Comparison of ENCODE assay signal across 2 worm cellular contexts in genomic region chrX:410073-410572, ce11.
TF ChIP-seq lines count a peak whose summit lies in the region.

No protein-coding gene starts in this region.

TF ChIP-seq in whole organism, L4 larva, 104 proteins besides CTCF, POLR2A, EP300 and RAD21 (continued from another document):
- TF ChIP-seq jun-1 (tag; optimal IDR thresholded peaks at IDR 0.05; lab: Kevin White, UChicago) (peak; percentile 91), hif-1 (tag; optimal IDR thresholded peaks at IDR 0.05; lab: Kevin White, UChicago) (peak; percentile 43 to 44), zip-2 (tag; optimal IDR thresholded peaks at IDR 0.05; lab: Kevin White, UChicago) (peak; percentile 82), nhr-111 (GFP tag; optimal IDR thresholded peaks at IDR 0.05; lab: Kevin White, UChicago) (peak; percentile 44), hmg-1.1 (GFP tag; IDR thresholded peaks at IDR 0.05; lab: Robert Waterston, UW) (peak; percentile 98), F44E2.7 (GFP tag; IDR thresholded peaks at IDR 0.05; lab: Robert Waterston, UW) (no peak), lsy-2 (tag; optimal IDR thresholded peaks at IDR 0.05; lab: Kevin White, UChicago) (peak; percentile 86 to 88), mdl-1 (tag; optimal IDR thresholded peaks at IDR 0.05; lab: Kevin White, UChicago) (peak; percentile 56 to 90), daf-12 (tag; optimal IDR thresholded peaks at IDR 0.05; lab: Kevin White, UChicago) (no peak), nhr-102 (tag; optimal IDR thresholded peaks at IDR 0.05; lab: Kevin White, UChicago) (peak; percentile 96), php-3 (GFP tag; IDR thresholded peaks at IDR 0.05; lab: Robert Waterston, UW) (peak; percentile 77), ces-1 (GFP tag; optimal IDR thresholded peaks at IDR 0.05; lab: Kevin White, UChicago) (no peak), ZK546.5 (tag; optimal IDR thresholded peaks at IDR 0.05; lab: Kevin White, UChicago) (peak in 1 of 2 experiments; percentile 26), saeg-2 (GFP tag; IDR thresholded peaks at IDR 0.05; lab: Robert Waterston, UW) (no peak), pqm-1 (tag; optimal IDR thresholded peaks at IDR 0.05; lab: Kevin White, UChicago) (no peak), vab-7 (GFP tag; IDR thresholded peaks at IDR 0.05; lab: Robert Waterston, UW) (peak; percentile 81), lin-1 (GFP tag; IDR thresholded peaks at IDR 0.05; lab: Robert Waterston, UW) (peak; percentile 65), unc-62 (GFP tag; optimal IDR thresholded peaks at IDR 0.05 in 1 of 2; lab: Kevin White, UChicago) (peak in 1 of 2 experiments; percentile 90), unc-62 (tag; optimal IDR thresholded peaks at IDR 0.05; lab: Kevin White, UChicago) (no peak), mdt-29 (GFP tag; IDR thresholded peaks at IDR 0.05; lab: Robert Waterston, UW) (peak; percentile 72; the same call in 1 of the 2 replicates), rbr-2 (tag; optimal IDR thresholded peaks at IDR 0.05; lab: Kevin White, UChicago) (peak; percentile 97), dve-1 (tag; optimal IDR thresholded peaks at IDR 0.05; lab: Kevin White, UChicago; ENCODE audit: insufficient read depth) (no peak), nhr-42 (GFP tag; IDR thresholded peaks at IDR 0.05; lab: Robert Waterston, UW) (peak; percentile 87), dmd-8 (GFP tag; IDR thresholded peaks at IDR 0.05; lab: Robert Waterston, UW) (peak; percentile 88), R02D3.7 (tag; optimal IDR thresholded peaks at IDR 0.05; lab: Kevin White, UChicago) (no peak), nhr-6 (tag; optimal IDR thresholded peaks at IDR 0.05; lab: Kevin White, UChicago) (peak; percentile 88), daf-16 (GFP tag; optimal IDR thresholded peaks at IDR 0.05; lab: Kevin White, UChicago) (peak; percentile 77 to 88), daf-16 (tag; optimal IDR thresholded peaks at IDR 0.05; lab: Kevin White, UChicago) (peak; percentile 91), mxl-3 (GFP tag; optimal IDR thresholded peaks at IDR 0.05; lab: Kevin White, UChicago) (peak; percentile 79), spr-3 (GFP tag; optimal IDR thresholded peaks at IDR 0.05; lab: Kevin White, UChicago) (peak; percentile 82), spr-1 (tag; optimal IDR thresholded peaks at IDR 0.05; lab: Kevin White, UChicago) (peak; percentile 93), F10B5.3 (tag; optimal IDR thresholded peaks at IDR 0.05; lab: Kevin White, UChicago) (peak; percentile 88), ceh-62 (tag; optimal IDR thresholded peaks at IDR 0.05; lab: Kevin White, UChicago) (no peak), egl-27 (tag; optimal IDR thresholded peaks at IDR 0.05; lab: Kevin White, UChicago) (no peak), ceh-44 (GFP tag; IDR thresholded peaks at IDR 0.05; lab: Robert Waterston, UW) (no peak), dmd-6 (GFP tag; IDR thresholded peaks at IDR 0.05; lab: Robert Waterston, UW) (peak; percentile 77), nhr-41 (GFP tag; IDR thresholded peaks at IDR 0.05; lab: Robert Waterston, UW) (no peak), Y48G9A.11 (GFP tag; IDR thresholded peaks at IDR 0.05; lab: Robert Waterston, UW) (peak; percentile 74), zfp-2 (tag; optimal IDR thresholded peaks at IDR 0.05; lab: Kevin White, UChicago) (peak; percentile 59), nhr-11 (tag; optimal IDR thresholded peaks at IDR 0.05; lab: Kevin White, UChicago) (peak; percentile 81), nhr-25 (tag; optimal IDR thresholded peaks at IDR 0.05; lab: Kevin White, UChicago; ENCODE audit: borderline replicate concordance, insufficient read depth) (peak; percentile 75), ztf-11 (tag; optimal IDR thresholded peaks at IDR 0.05; lab: Kevin White, UChicago) (no peak), duxl-1 (tag; optimal IDR thresholded peaks at IDR 0.05; lab: Kevin White, UChicago; ENCODE audit: poor library complexity) (peak; percentile 92), tag-97 (GFP tag; IDR thresholded peaks at IDR 0.05; lab: Robert Waterston, UW) (no peak), T20F7.1 (GFP tag; optimal IDR thresholded peaks at IDR 0.05; lab: Kevin White, UChicago) (peak; percentile 85), unc-130 (GFP tag; optimal IDR thresholded peaks at IDR 0.05; lab: Kevin White, UChicago) (peak; percentile 48), unc-39 (tag; optimal IDR thresholded peaks at IDR 0.05; lab: Kevin White, UChicago) (no peak), F49E8.2 (tag; optimal IDR thresholded peaks at IDR 0.05; lab: Kevin White, UChicago; ENCODE audit: borderline replicate concordance) (peak; percentile 45)

TF ChIP-seq in whole organism, late embryonic, 69 proteins besides CTCF, POLR2A, EP300 and RAD21 (continued from another document):
- peak; percentile 84 for TF ChIP-seq nfya-1 (tag; optimal IDR thresholded peaks at IDR 0.05; lab: Kevin White, UChicago)
- TF ChIP-seq nhr-11 (tag; optimal IDR thresholded peaks at IDR 0.05; lab: Kevin White, UChicago) = no peak
- TF ChIP-seq pha-4 (tag; optimal IDR thresholded peaks at IDR 0.05; lab: Kevin White, UChicago) = no peak
- peak; percentile 85 for TF ChIP-seq ref-2 (tag; optimal IDR thresholded peaks at IDR 0.05; lab: Kevin White, UChicago)
- peak; percentile 45 for TF ChIP-seq hlh-13 (GFP tag; optimal IDR thresholded peaks at IDR 0.05; lab: Kevin White, UChicago)
- TF ChIP-seq npax-4 (tag; optimal IDR thresholded peaks at IDR 0.05; lab: Kevin White, UChicago) = peak; percentile 72
TF ChIP-seq in whole organism, late embryonic: peak in this region for 64.
